Fruit fly (Drosophila melanogaster) whole organism, embryonic: Measurements from ENCODE around the gene RpL8.

ENCODE experiments used
- B-H2 ChIP-seq: fragments of 200-800 bp; sonication (Bioruptor generic); optimal IDR thresholded peaks from 2 replicates; lab custom pipeline; 2018; ENCODE audit warnings: missing biosample characterization, mild to moderate bottlenecking, missing genetic modification characterization
- Bdp1 ChIP-seq: fragments of 200-800 bp; sonication (Bioruptor generic); optimal IDR thresholded peaks from 3 replicates; lab custom pipeline; 2016; ENCODE audit warnings: missing biosample characterization, missing genetic modification characterization
- Blimp-1 ChIP-seq: fragments of 200-800 bp; sonication (Bioruptor generic); optimal IDR thresholded peaks from 3 replicates; lab custom pipeline; 2018; ENCODE audit warnings: missing biosample characterization, missing genetic modification characterization, mild to moderate bottlenecking, moderate library complexity, missing genetic modification reagents
- Bteb2 ChIP-seq: fragments of 200-800 bp; sonication (Bioruptor generic); optimal IDR thresholded peaks from 2 replicates; lab custom pipeline; 2016; ENCODE audit warnings: missing biosample characterization, missing genetic modification characterization
- C15 ChIP-seq: fragments of 200-800 bp; sonication (Bioruptor generic); IDR thresholded peaks from 3 replicates; pipeline ENCODE4 v1.3.6; 2022; ENCODE audit warnings: missing biosample characterization, missing genetic modification characterization
- CG10147 ChIP-seq: fragments of 200-800 bp; sonication (Bioruptor generic); optimal IDR thresholded peaks from 2 replicates; lab custom pipeline; 2019; ENCODE audit warnings: missing biosample characterization, mild to moderate bottlenecking, missing genetic modification characterization, moderate library complexity
- CG1024 ChIP-seq: fragments of 200-800 bp; sonication (Bioruptor generic); IDR thresholded peaks from 2 replicates; pipeline ENCODE4 v1.3.6; 2022; ENCODE audit warnings: missing biosample characterization, missing genetic modification characterization
- CG10274 ChIP-seq: fragments of 200-800 bp; sonication (Bioruptor generic); optimal IDR thresholded peaks from 3 replicates; lab custom pipeline; 2017; ENCODE audit warnings: missing biosample characterization, mild to moderate bottlenecking, missing genetic modification characterization
- CG11723 ChIP-seq: fragments of 200-800 bp; sonication (Bioruptor generic); optimal IDR thresholded peaks from 2 replicates; lab custom pipeline; 2017; ENCODE audit warnings: missing biosample characterization, mild to moderate bottlenecking, missing genetic modification characterization
- CG12155 ChIP-seq: fragments of 200-800 bp; sonication (Bioruptor generic); optimal IDR thresholded peaks from 3 replicates; lab custom pipeline; 2016; ENCODE audit warnings: missing biosample characterization, missing genetic modification characterization
- CG12236 ChIP-seq: fragments of 200-800 bp; sonication (Bioruptor generic); optimal IDR thresholded peaks from 2 replicates; lab custom pipeline; 2016; ENCODE audit warnings: missing biosample characterization, missing genetic modification characterization
- CG13624 ChIP-seq: fragments of 200-800 bp; sonication (Bioruptor generic); optimal IDR thresholded peaks from 2 replicates; lab custom pipeline; 2016; ENCODE audit warnings: missing biosample characterization, missing genetic modification characterization
- CG14441 ChIP-seq: fragments of 200-800 bp; sonication (Bioruptor generic); IDR thresholded peaks from 2 replicates; pipeline ENCODE4 v1.3.6; 2022; ENCODE audit warnings: missing biosample characterization, missing genetic modification characterization
- CG15514 ChIP-seq: fragments of 200-800 bp; sonication (Bioruptor generic); optimal IDR thresholded peaks from 3 replicates; lab custom pipeline; 2017; ENCODE audit warnings: missing biosample characterization, missing genetic modification characterization, mild to moderate bottlenecking, moderate library complexity, missing genetic modification reagents
- CG15696 ChIP-seq: fragments of 200-800 bp; sonication (Bioruptor generic); optimal IDR thresholded peaks from 2 replicates; lab custom pipeline; 2019; ENCODE audit warnings: missing biosample characterization, mild to moderate bottlenecking, missing genetic modification characterization, moderate library complexity
- CG16863 ChIP-seq: fragments of 200-800 bp; sonication (Bioruptor generic); optimal IDR thresholded peaks from 3 replicates; lab custom pipeline; 2016; ENCODE audit warnings: missing biosample characterization, missing genetic modification characterization
- CG17385 ChIP-seq: fragments of 200-800 bp; sonication (Bioruptor generic); optimal IDR thresholded peaks from 3 replicates; lab custom pipeline; 2018; ENCODE audit warnings: missing biosample characterization, mild to moderate bottlenecking, missing genetic modification characterization
- CG17829 ChIP-seq: fragments of 200-800 bp; optimal IDR thresholded peaks from 2 replicates; lab custom pipeline; 2019; ENCODE audit warnings: missing biosample characterization, mild to moderate bottlenecking, missing genetic modification characterization, moderate library complexity
- CG18764 ChIP-seq: fragments of 200-800 bp; sonication (Bioruptor generic); optimal IDR thresholded peaks from 3 replicates; lab custom pipeline; 2016; ENCODE audit warnings: missing biosample characterization, missing genetic modification characterization
- CG2116 ChIP-seq: fragments of 200-800 bp; sonication (Bioruptor generic); optimal IDR thresholded peaks from 3 replicates; lab custom pipeline; 2018; ENCODE audit warnings: missing biosample characterization, mild to moderate bottlenecking, missing genetic modification characterization
- CG2199 ChIP-seq: fragments of 200-800 bp; sonication (Bioruptor generic); IDR thresholded peaks from 3 replicates; pipeline ENCODE4 v1.3.6; 2022; ENCODE audit warnings: missing biosample characterization, missing genetic modification characterization
- CG3995 ChIP-seq: fragments of 200-800 bp; sonication (Bioruptor generic); optimal IDR thresholded peaks from 3 replicates; lab custom pipeline; 2016; ENCODE audit warnings: missing biosample characterization, missing genetic modification characterization
- CG4424 ChIP-seq: fragments of 200-800 bp; sonication (Bioruptor generic); optimal IDR thresholded peaks from 3 replicates; lab custom pipeline; 2016; ENCODE audit warnings: missing biosample characterization, missing genetic modification characterization
- CG8281 ChIP-seq: fragments of 200-800 bp; sonication (Bioruptor generic); optimal IDR thresholded peaks from 2 replicates; lab custom pipeline; 2018; ENCODE audit warnings: missing biosample characterization, mild to moderate bottlenecking, missing genetic modification characterization, moderate library complexity
- CG8388 ChIP-seq: fragments of 200-800 bp; sonication (Bioruptor generic); optimal IDR thresholded peaks from 2 replicates; lab custom pipeline; 2019; ENCODE audit warnings: missing biosample characterization, mild to moderate bottlenecking, missing genetic modification characterization, moderate library complexity
- CG9797 ChIP-seq: fragments of 200-800 bp; sonication (Bioruptor generic); optimal IDR thresholded peaks from 3 replicates; lab custom pipeline; 2018; ENCODE audit warnings: missing biosample characterization, mild to moderate bottlenecking, missing genetic modification characterization
- CrebB ChIP-seq: fragments of 200-800 bp; sonication (Bioruptor generic); optimal IDR thresholded peaks from 3 replicates; lab custom pipeline; 2018; ENCODE audit warnings: missing biosample characterization, mild to moderate bottlenecking, missing genetic modification characterization
- D19B ChIP-seq: fragments of 200-800 bp; sonication (Bioruptor generic); optimal IDR thresholded peaks from 2 replicates; lab custom pipeline; 2017; ENCODE audit warnings: missing biosample characterization, mild to moderate bottlenecking, missing genetic modification characterization
- Dref ChIP-seq: fragments of 200-800 bp; sonication (Bioruptor generic); IDR thresholded peaks from 2 replicates; pipeline ENCODE4 v1.3.6; 2022; ENCODE audit warnings: missing biosample characterization, missing genetic modification characterization
- Drgx ChIP-seq: fragments of 200-800 bp; sonication (Bioruptor generic); IDR thresholded peaks from 2 replicates; pipeline ENCODE4 v1.3.6; 2022; ENCODE audit warnings: missing biosample characterization, missing genetic modification characterization
- ERR ChIP-seq: fragments of 200-800 bp; sonication (Bioruptor generic); optimal IDR thresholded peaks from 2 replicates; lab custom pipeline; 2016; ENCODE audit warnings: missing biosample characterization, missing genetic modification characterization
- Gug ChIP-seq: fragments of 200-800 bp; sonication (Bioruptor generic); IDR thresholded peaks from 4 replicates; pipeline ENCODE4 v1.3.6; 2022; ENCODE audit warnings: missing biosample characterization, missing genetic modification characterization
- Hand ChIP-seq: fragments of 200-800 bp; sonication (Bioruptor generic); optimal IDR thresholded peaks from 2 replicates; lab custom pipeline; 2017; ENCODE audit warnings: mild to moderate bottlenecking, missing biosample characterization, missing genetic modification reagents, missing genetic modification characterization
- Kr ChIP-seq: fragments of 200-800 bp; sonication (Bioruptor generic); optimal IDR thresholded peaks from 2 replicates; lab custom pipeline; 2017; ENCODE audit warnings: missing biosample characterization, mild to moderate bottlenecking, missing genetic modification characterization
- Pdp1 ChIP-seq, 2 experiments: fragments of 200-800 bp; sonication (Bioruptor generic); optimal IDR thresholded peaks; 3 replicates each; lab custom pipeline; 2016; ENCODE audit warnings: missing biosample characterization in 2 of 2, missing genetic modification characterization in 2 of 2, mild to moderate bottlenecking in 1 of 2, moderate library complexity in 1 of 2
- Rfx ChIP-seq: fragments of 200-800 bp; sonication (Bioruptor generic); IDR thresholded peaks from 2 replicates; pipeline ENCODE4 v1.3.6; 2022; ENCODE audit warnings: missing biosample characterization, missing genetic modification characterization
- Sin3A ChIP-seq: fragments of >200 bp; optimal IDR thresholded peaks from 2 replicates; lab custom pipeline; 2018
- ase ChIP-seq: fragments of 200-800 bp; sonication (Bioruptor generic); IDR thresholded peaks from 3 replicates; pipeline ENCODE4 v1.3.6; 2022; ENCODE audit warnings: missing biosample characterization, missing genetic modification characterization
- bigmax ChIP-seq: fragments of 200-800 bp; sonication (Bioruptor generic); optimal IDR thresholded peaks from 2 replicates; lab custom pipeline; 2018; ENCODE audit warnings: missing biosample characterization, mild to moderate bottlenecking, missing genetic modification characterization
- cato ChIP-seq: fragments of 200-800 bp; sonication (Bioruptor generic); optimal IDR thresholded peaks from 2 replicates; lab custom pipeline; 2016; ENCODE audit warnings: missing biosample characterization, missing genetic modification characterization, borderline replicate concordance
- disco-r ChIP-seq: fragments of 200-800 bp; sonication (Bioruptor generic); optimal IDR thresholded peaks from 2 replicates; lab custom pipeline; 2016; ENCODE audit warnings: missing biosample characterization, missing genetic modification characterization
- ewg ChIP-seq: fragments of 200-800 bp; sonication (Bioruptor generic); optimal IDR thresholded peaks from 3 replicates; lab custom pipeline; 2017; ENCODE audit warnings: mild to moderate bottlenecking, missing biosample characterization, missing genetic modification reagents, missing genetic modification characterization
- fd102C ChIP-seq: fragments of 200-800 bp; sonication (Bioruptor generic); optimal IDR thresholded peaks from 2 replicates; lab custom pipeline; 2018; ENCODE audit warnings: missing biosample characterization, mild to moderate bottlenecking, missing genetic modification characterization, moderate library complexity
- fd64A ChIP-seq: fragments of 200-800 bp; sonication (Bioruptor generic); optimal IDR thresholded peaks from 3 replicates; lab custom pipeline; 2018; ENCODE audit warnings: missing biosample characterization, mild to moderate bottlenecking, missing genetic modification characterization
- gro ChIP-seq: fragments of 200-800 bp; sonication (Bioruptor generic); optimal IDR thresholded peaks from 2 replicates; lab custom pipeline; 2016; ENCODE audit warnings: missing biosample characterization, missing genetic modification characterization
- oc ChIP-seq: fragments of 200-800 bp; sonication (Bioruptor generic); optimal IDR thresholded peaks from 2 replicates; lab custom pipeline; 2018; ENCODE audit warnings: missing biosample characterization, mild to moderate bottlenecking, missing genetic modification characterization, moderate library complexity
- peb ChIP-seq: fragments of 200-800 bp; sonication (Bioruptor generic); IDR thresholded peaks from 2 replicates; pipeline ENCODE4 v1.3.6; 2022; ENCODE audit warnings: missing biosample characterization, missing genetic modification characterization
- pum ChIP-seq: fragments of 200-800 bp; sonication (Bioruptor generic); optimal IDR thresholded peaks from 2 replicates; lab custom pipeline; 2016; ENCODE audit warnings: missing biosample characterization, missing genetic modification characterization
- sisA ChIP-seq: fragments of 200-800 bp; sonication (Bioruptor generic); IDR thresholded peaks from 2 replicates; pipeline ENCODE4 v1.3.6; 2022; ENCODE audit warnings: missing biosample characterization, missing genetic modification characterization
- ssp ChIP-seq: fragments of 200-800 bp; sonication (Bioruptor generic); IDR thresholded peaks from 2 replicates; pipeline ENCODE4 v1.3.6; 2022; ENCODE audit warnings: missing biosample characterization, missing genetic modification characterization
- tna ChIP-seq: fragments of 200-800 bp; sonication (Bioruptor generic); IDR thresholded peaks from 2 replicates; pipeline ENCODE4 v1.3.6; 2022; ENCODE audit warnings: missing biosample characterization, missing genetic modification characterization; ENCODE audit not compliant: partially characterized antibody
- yki ChIP-seq: fragments of >200 bp; optimal IDR thresholded peaks from 3 replicates; lab custom pipeline; 2018

Gene RpL8

DNA sequence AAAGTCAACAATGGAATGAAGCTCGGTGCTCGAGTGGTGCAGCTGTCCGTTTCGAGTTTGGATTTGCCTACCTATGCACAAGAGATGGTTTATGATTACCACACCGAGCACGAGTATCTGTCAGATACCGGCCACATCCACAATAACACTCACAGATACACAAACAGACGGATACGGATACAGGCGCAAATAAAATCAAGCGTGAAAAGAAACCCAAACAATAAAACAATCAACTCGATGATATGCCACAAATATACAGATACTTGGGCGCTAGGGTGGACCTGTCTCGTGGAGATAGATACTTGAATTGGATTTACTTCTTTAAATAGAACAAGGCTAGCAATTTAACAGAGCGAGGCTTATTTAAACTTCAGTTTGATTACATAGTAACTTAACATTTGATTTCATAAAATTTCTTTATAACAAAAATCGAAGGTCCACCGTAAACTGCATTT is 17.0 kb upstream of the RpL8 start (continued):
- no peak for TF ChIP-seq CG16863 (GFP tag; lab: Kevin White, UChicago)
- TF ChIP-seq pum (GFP tag; lab: Kevin White, UChicago), result no peak
- TF ChIP-seq D19B (GFP tag; lab: Kevin White, UChicago), result no peak
- TF ChIP-seq yki (lab: Kevin White, UChicago), result no peak
- no peak for TF ChIP-seq C15 (GFP tag; lab: Robert Waterston, UW)
- no peak for TF ChIP-seq CG2199
- TF ChIP-seq tna, result no peak
- no peak for TF ChIP-seq ewg (GFP tag; lab: Kevin White, UChicago)
- TF ChIP-seq CG15514 (GFP tag; lab: Kevin White, UChicago), result no peak
- TF ChIP-seq CG12236 (GFP tag; lab: Kevin White, UChicago), result no peak
- TF ChIP-seq Pdp1 (GFP tag; optimal IDR thresholded peaks at IDR 0.05; lab: Kevin White, UChicago), result no peak
- TF ChIP-seq Bteb2 (GFP tag; lab: Kevin White, UChicago), result no peak
- no peak for TF ChIP-seq CG8281 (tag; lab: Kevin White, UChicago)
- TF ChIP-seq CG4424, result peak; percentile 50
- no peak for TF ChIP-seq Bdp1
- no peak for TF ChIP-seq cato
- peak; percentile 16 for TF ChIP-seq fd64A (GFP tag; lab: Kevin White, UChicago)
- TF ChIP-seq CG10274 (GFP tag; lab: Kevin White, UChicago), result no peak
- TF ChIP-seq CG18764 (GFP tag; lab: Kevin White, UChicago), result no peak
- TF ChIP-seq CG2116, result no peak
- TF ChIP-seq CG15696, result no peak
- TF ChIP-seq ERR, result no peak
- TF ChIP-seq CG8388 (GFP tag; lab: Kevin White, UChicago), result peak; percentile 51
- TF ChIP-seq bigmax (GFP tag; lab: Kevin White, UChicago), result no peak
- peak; percentile 6 for TF ChIP-seq CrebB (tag; lab: Kevin White, UChicago)
- TF ChIP-seq CG10147, result peak; percentile 33
- TF ChIP-seq CG9797 (GFP tag; lab: Kevin White, UChicago), result no peak
- TF ChIP-seq disco-r (GFP tag; lab: Kevin White, UChicago), result no peak
- no peak for TF ChIP-seq Hand (GFP tag; lab: Kevin White, UChicago)
- no peak for TF ChIP-seq Rfx
- no peak for TF ChIP-seq CG3995
- no peak for TF ChIP-seq CG12155 (GFP tag; lab: Kevin White, UChicago)
- TF ChIP-seq CG13624 (GFP tag; lab: Kevin White, UChicago), result no peak
- no peak for TF ChIP-seq CG11723
- no peak for TF ChIP-seq peb
- TF ChIP-seq Blimp-1, result peak; percentile 68
- peak; percentile 44 for TF ChIP-seq CG17829 (tag; lab: Kevin White, UChicago)
- no peak for TF ChIP-seq Dref (GFP tag; lab: Robert Waterston, UW)
- peak; percentile 13; the same call in 1 of the 2 replicates for TF ChIP-seq CG14441 (GFP tag; lab: Robert Waterston, UW)
- TF ChIP-seq Drgx, result peak; percentile 82
- TF ChIP-seq B-H2 (GFP tag; lab: Kevin White, UChicago), result no peak
- peak; percentile 42 for TF ChIP-seq gro (GFP tag; lab: Kevin White, UChicago)
- no peak for TF ChIP-seq CG1024
- TF ChIP-seq ase, result peak; percentile 32; the same call in 1 of the 3 replicates
- TF ChIP-seq CG17385 (GFP tag; lab: Kevin White, UChicago), result peak; percentile 32
- no peak for TF ChIP-seq Gug (GFP tag; lab: Robert Waterston, UW)
- no peak for TF ChIP-seq fd102C (GFP tag; lab: Kevin White, UChicago)
- TF ChIP-seq Kr, result no peak
- TF ChIP-seq sisA (GFP tag; lab: Robert Waterston, UW), result peak; percentile 18; the same call in 1 of the 2 replicates
- no peak for TF ChIP-seq oc (tag; lab: Kevin White, UChicago)
- no peak for TF ChIP-seq ssp
- TF ChIP-seq Sin3A (lab: Kevin White, UChicago), result no peak
